Worm (Caenorhabditis elegans) whole organism, L3 larva: ENCODE data around the gene kvs-4.

Experiments used
- R02D3.7 ChIP-seq: fragments of 150-350 bp; optimal IDR thresholded peaks from 2 replicates; lab custom pipeline; 2014; ENCODE audit warnings: missing biosample characterization, missing genetic modification characterization
- ama-1 ChIP-seq: fragments of 150-350 bp; optimal IDR thresholded peaks from 2 replicates; lab custom pipeline; 2018
- ceh-16 ChIP-seq: sonication (generic microtip); optimal IDR thresholded peaks from 2 replicates; lab custom pipeline; 2017; ENCODE audit warnings: missing biosample characterization, missing genetic modification characterization
- ceh-28 ChIP-seq: fragments of 150-350 bp; optimal IDR thresholded peaks from 2 replicates; lab custom pipeline; 2014; ENCODE audit warnings: missing biosample characterization, missing genetic modification reagents, missing genetic modification characterization
- ceh-82 ChIP-seq: fragments of 150-350 bp; optimal IDR thresholded peaks from 2 replicates; lab custom pipeline; 2014; ENCODE audit warnings: missing biosample characterization, missing genetic modification characterization
- egl-27 ChIP-seq: sonication (generic microtip); optimal IDR thresholded peaks from 4 replicates; lab custom pipeline; 2017; ENCODE audit warnings: missing biosample characterization, missing genetic modification reagents, missing genetic modification characterization
- egl-5 ChIP-seq: fragments of 150-350 bp; optimal IDR thresholded peaks from 2 replicates; lab custom pipeline; 2017; ENCODE audit warnings: missing biosample characterization, missing genetic modification reagents, missing genetic modification characterization, inconsistent platforms
- elt-1 ChIP-seq: fragments of 150-350 bp; optimal IDR thresholded peaks from 2 replicates; lab custom pipeline; 2014; ENCODE audit warnings: missing biosample characterization, missing genetic modification characterization
- elt-2 ChIP-seq: sonication (generic microtip); optimal IDR thresholded peaks from 2 replicates; lab custom pipeline; 2016; ENCODE audit warnings: missing genetic modification reagents, mild to moderate bottlenecking, missing genetic modification characterization, missing compliant biosample characterization
- elt-3 ChIP-seq, 3 experiments: fragments of 150-350 bp in 1 of 3; sonication (generic microtip) in 2 of 3; optimal IDR thresholded peaks; 2 replicates in 2 of 3; 4 replicates in 1 of 3; lab custom pipeline; 2014 to 2017; ENCODE audit warnings: missing biosample characterization in 3 of 3, missing genetic modification characterization in 3 of 3
- eor-1 ChIP-seq, 2 experiments: fragments of 150-350 bp; optimal IDR thresholded peaks; 2 replicates each; lab custom pipeline; 2014 to 2018; ENCODE audit warnings: missing biosample characterization in 2 of 2, missing genetic modification characterization in 2 of 2
- fkh-10 ChIP-seq: sonication (generic microtip); optimal IDR thresholded peaks from 2 replicates; lab custom pipeline; 2017; ENCODE audit warnings: missing biosample characterization, missing genetic modification reagents, missing genetic modification characterization
- fkh-2 ChIP-seq: fragments of 150-350 bp; optimal IDR thresholded peaks from 2 replicates; lab custom pipeline; 2014; ENCODE audit warnings: missing biosample characterization, missing genetic modification reagents, missing genetic modification characterization
- fos-1 ChIP-seq: fragments of 150-350 bp; optimal IDR thresholded peaks from 2 replicates; lab custom pipeline; 2014; ENCODE audit warnings: missing biosample characterization, missing genetic modification characterization
- hmg-11 ChIP-seq: sonication (generic microtip); optimal IDR thresholded peaks from 2 replicates; lab custom pipeline; 2016; ENCODE audit warnings: missing genetic modification characterization, missing compliant biosample characterization
- jun-1 ChIP-seq: fragments of 150-350 bp; optimal IDR thresholded peaks from 2 replicates; lab custom pipeline; 2014; ENCODE audit warnings: missing biosample characterization, missing genetic modification reagents, missing genetic modification characterization
- lin-15B ChIP-seq: fragments of 150-350 bp; optimal IDR thresholded peaks from 2 replicates; lab custom pipeline; 2014; ENCODE audit warnings: missing biosample characterization, missing genetic modification characterization
- lin-39 ChIP-seq: fragments of 150-350 bp; optimal IDR thresholded peaks from 2 replicates; lab custom pipeline; 2018; ENCODE audit warnings: missing biosample characterization, missing genetic modification reagents, missing genetic modification characterization
- lsy-12 ChIP-seq: sonication (generic microtip); optimal IDR thresholded peaks from 2 replicates; lab custom pipeline; 2016; ENCODE audit warnings: mild to moderate bottlenecking, missing genetic modification characterization, missing compliant biosample characterization
- mdl-1 ChIP-seq: fragments of 150-350 bp; optimal IDR thresholded peaks from 2 replicates; lab custom pipeline; 2014; ENCODE audit warnings: missing biosample characterization, missing genetic modification characterization
- nfya-1 ChIP-seq: sonication (generic microtip); optimal IDR thresholded peaks from 2 replicates; lab custom pipeline; 2017; ENCODE audit warnings: missing genetic modification characterization, mild to moderate bottlenecking, missing compliant biosample characterization, antibody characterized with exemption, moderate library complexity; ENCODE audit not compliant: insufficient read depth
- nhr-11 ChIP-seq: fragments of 150-350 bp; optimal IDR thresholded peaks from 2 replicates; lab custom pipeline; 2014; ENCODE audit warnings: missing biosample characterization, missing genetic modification characterization
- nhr-12 ChIP-seq: fragments of 150-350 bp; optimal IDR thresholded peaks from 2 replicates; lab custom pipeline; 2014; ENCODE audit warnings: missing biosample characterization, missing genetic modification characterization
- nhr-23 ChIP-seq: fragments of 150-350 bp; optimal IDR thresholded peaks from 2 replicates; lab custom pipeline; 2014; ENCODE audit warnings: missing biosample characterization, missing genetic modification reagents, missing genetic modification characterization
- nhr-237 ChIP-seq: fragments of 150-350 bp; optimal IDR thresholded peaks from 2 replicates; lab custom pipeline; 2014; ENCODE audit warnings: missing biosample characterization, missing genetic modification characterization
- nhr-25 ChIP-seq: sonication (generic microtip); optimal IDR thresholded peaks from 2 replicates; lab custom pipeline; 2017; ENCODE audit warnings: missing biosample characterization, missing genetic modification characterization
- nhr-28 ChIP-seq: fragments of 150-350 bp; optimal IDR thresholded peaks from 2 replicates; lab custom pipeline; 2014; ENCODE audit warnings: missing biosample characterization, missing genetic modification characterization
- nhr-43 ChIP-seq: sonication (generic microtip); optimal IDR thresholded peaks from 2 replicates; lab custom pipeline; 2016; ENCODE audit warnings: mild to moderate bottlenecking, missing genetic modification characterization, missing compliant biosample characterization; ENCODE audit not compliant: poor library complexity, severe bottlenecking
- nhr-76 ChIP-seq: fragments of 150-350 bp; sonication (generic microtip); optimal IDR thresholded peaks from 5 replicates; lab custom pipeline; 2014; ENCODE audit warnings: missing biosample characterization, missing genetic modification characterization
- nhr-77 ChIP-seq: fragments of 150-350 bp; optimal IDR thresholded peaks from 2 replicates; lab custom pipeline; 2014; ENCODE audit warnings: missing biosample characterization, missing genetic modification characterization
- pha-4 ChIP-seq: fragments of 150-350 bp; optimal IDR thresholded peaks from 2 replicates; lab custom pipeline; 2014; ENCODE audit warnings: missing biosample characterization, missing genetic modification reagents, missing genetic modification characterization
- pqm-1 ChIP-seq: fragments of 150-350 bp; optimal IDR thresholded peaks from 2 replicates; lab custom pipeline; 2017; ENCODE audit warnings: missing biosample characterization, missing genetic modification characterization, inconsistent platforms
- sea-2 ChIP-seq: fragments of 150-350 bp; sonication (generic microtip); optimal IDR thresholded peaks from 4 replicates; lab custom pipeline; 2014; ENCODE audit warnings: missing biosample characterization, missing genetic modification reagents, missing genetic modification characterization
- skn-1 ChIP-seq: fragments of 150-350 bp; optimal IDR thresholded peaks from 2 replicates; lab custom pipeline; 2014; ENCODE audit warnings: missing biosample characterization, missing genetic modification characterization
- snpc-4 ChIP-seq: fragments of 150-350 bp; optimal IDR thresholded peaks from 2 replicates; lab custom pipeline; 2014; ENCODE audit warnings: missing biosample characterization, missing genetic modification characterization
- tbx-2 ChIP-seq: sonication (generic microtip); optimal IDR thresholded peaks from 2 replicates; lab custom pipeline; 2016; ENCODE audit warnings: mild to moderate bottlenecking, missing genetic modification characterization, missing compliant biosample characterization
- unc-39 ChIP-seq: sonication (generic microtip); optimal IDR thresholded peaks from 4 replicates; lab custom pipeline; 2017; ENCODE audit warnings: missing biosample characterization, missing genetic modification characterization
- unc-62 ChIP-seq: fragments of 150-350 bp; sonication (generic microtip); optimal IDR thresholded peaks from 4 replicates; lab custom pipeline; 2014; ENCODE audit warnings: missing biosample characterization, missing genetic modification reagents, missing genetic modification characterization
- ztf-11 ChIP-seq: fragments of 150-350 bp; optimal IDR thresholded peaks from 2 replicates; lab custom pipeline; 2014; ENCODE audit warnings: missing biosample characterization, missing genetic modification characterization
- ztf-4 ChIP-seq: fragments of 150-350 bp; optimal IDR thresholded peaks from 2 replicates; lab custom pipeline; 2014; ENCODE audit warnings: missing biosample characterization, missing genetic modification characterization

The kvs-4 gene

DNA sequence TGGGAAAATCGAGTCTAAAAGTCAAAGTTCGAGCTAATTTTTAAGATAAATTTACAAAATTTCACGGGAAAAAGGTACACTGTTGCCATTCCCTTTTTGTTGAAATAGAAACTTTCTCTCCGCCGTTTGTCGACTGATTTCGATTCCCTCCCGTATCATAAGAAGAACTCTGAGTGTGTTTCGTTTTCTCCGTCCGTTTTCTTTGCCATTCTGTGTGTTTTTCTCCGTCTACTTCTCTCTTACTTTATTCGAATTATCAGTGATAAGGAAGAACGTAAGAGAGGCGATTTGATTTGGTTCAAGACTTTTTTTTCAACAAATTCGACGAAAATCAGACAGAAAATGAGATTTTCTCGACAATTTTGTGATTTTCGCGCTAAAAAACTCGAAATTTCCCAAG lies 34.2 kb downstream of the kvs-4 start:
- TF ChIP-seq fkh-10 (GFP tag; lab: Kevin White, UChicago): no peak
- peak; percentile 44 for TF ChIP-seq pqm-1
- TF ChIP-seq elt-2 (tag; lab: Kevin White, UChicago): peak; percentile 70
- TF ChIP-seq, all 47 proteins: peak for 2

ce11 chrIII:11050658-11051118 lies 38.3 kb downstream of the kvs-4 start:
- peak; percentile 55 for TF ChIP-seq hmg-11 (tag; lab: Kevin White, UChicago)
- TF ChIP-seq lin-39 (tag; lab: Kevin White, UChicago): no peak
- no peak for TF ChIP-seq nhr-28
- no peak for TF ChIP-seq elt-1 (tag; lab: Kevin White, UChicago)
- no peak for TF ChIP-seq skn-1 (tag; lab: Kevin White, UChicago)
- peak; percentile 80 for TF ChIP-seq jun-1
- peak; percentile 10 for TF ChIP-seq snpc-4 (tag; lab: Kevin White, UChicago)
- peak; percentile 16 for TF ChIP-seq nhr-23 (tag; lab: Kevin White, UChicago)
- TF ChIP-seq nfya-1: peak; percentile 29
- TF ChIP-seq fkh-2 (tag; lab: Kevin White, UChicago): no peak
- no peak for TF ChIP-seq lin-15B (tag; lab: Kevin White, UChicago)
- TF ChIP-seq pqm-1: peak; percentile 45
- TF ChIP-seq fos-1 (tag; lab: Kevin White, UChicago): no peak
- TF ChIP-seq elt-2 (tag; lab: Kevin White, UChicago): peak; percentile 48
- TF ChIP-seq egl-5: peak; percentile 9
- peak; percentile 82 for TF ChIP-seq pha-4 (tag; lab: Kevin White, UChicago)

DNA sequence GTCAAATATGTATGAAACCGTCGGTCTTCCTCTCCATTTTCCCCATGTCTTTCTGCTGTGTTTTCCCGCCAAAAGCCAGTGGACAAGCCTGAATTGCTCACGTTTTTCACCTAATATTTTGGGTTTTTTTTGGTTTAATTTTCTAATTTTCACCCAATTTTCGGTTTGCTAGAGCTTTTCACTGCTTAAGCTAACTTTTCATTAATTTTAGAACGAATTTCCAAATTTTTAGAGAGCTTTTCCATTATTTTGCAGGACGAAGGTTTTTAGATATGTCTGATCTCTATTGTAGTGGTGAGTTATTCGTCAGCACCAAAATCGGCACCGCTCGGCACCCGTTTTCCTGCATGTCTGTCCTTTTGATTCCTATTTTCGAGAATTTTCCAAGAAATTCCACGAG lies 41.2 kb downstream of the kvs-4 start:
- TF ChIP-seq nhr-43 (tag; lab: Kevin White, UChicago) (no peak), unc-39 (no peak), skn-1 (tag; lab: Kevin White, UChicago) (no peak), pqm-1 (no peak), nhr-11 (tag; lab: Kevin White, UChicago) (no peak), snpc-4 (tag; lab: Kevin White, UChicago) (no peak), ceh-16 (tag; lab: Kevin White, UChicago) (no peak), unc-62 (no peak), ztf-4 (tag; lab: Kevin White, UChicago) (no peak), egl-27 (no peak), ama-1 (lab: Kevin White, UChicago) (no peak), tbx-2 (tag; lab: Kevin White, UChicago) (no peak)
- TF ChIP-seq, all 47 proteins: peak for 0

DNA sequence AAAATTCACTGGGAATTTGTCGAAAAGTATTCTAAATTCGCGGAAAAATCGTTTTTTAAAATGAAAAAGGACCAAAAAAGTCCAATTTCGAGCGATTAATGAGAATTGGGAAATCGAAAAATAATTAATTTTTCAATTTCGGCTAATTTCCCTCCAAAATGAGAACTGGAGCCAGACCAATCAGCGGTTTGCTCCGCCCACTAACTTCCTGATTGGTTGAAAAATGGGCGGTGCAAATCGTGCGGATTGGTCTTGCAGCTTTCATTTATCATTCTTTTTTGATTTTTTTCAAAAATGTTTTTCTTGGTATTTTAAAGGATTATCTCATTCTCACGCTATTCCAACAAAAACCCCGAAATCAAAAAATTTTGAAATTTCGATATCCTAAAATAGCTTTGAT lies 41.7 kb downstream of the kvs-4 start:
- no peak for TF ChIP-seq nhr-12 (tag; lab: Kevin White, UChicago)
- TF ChIP-seq nfya-1: peak; percentile 96
- TF ChIP-seq, all 47 proteins: peak for 1

DNA sequence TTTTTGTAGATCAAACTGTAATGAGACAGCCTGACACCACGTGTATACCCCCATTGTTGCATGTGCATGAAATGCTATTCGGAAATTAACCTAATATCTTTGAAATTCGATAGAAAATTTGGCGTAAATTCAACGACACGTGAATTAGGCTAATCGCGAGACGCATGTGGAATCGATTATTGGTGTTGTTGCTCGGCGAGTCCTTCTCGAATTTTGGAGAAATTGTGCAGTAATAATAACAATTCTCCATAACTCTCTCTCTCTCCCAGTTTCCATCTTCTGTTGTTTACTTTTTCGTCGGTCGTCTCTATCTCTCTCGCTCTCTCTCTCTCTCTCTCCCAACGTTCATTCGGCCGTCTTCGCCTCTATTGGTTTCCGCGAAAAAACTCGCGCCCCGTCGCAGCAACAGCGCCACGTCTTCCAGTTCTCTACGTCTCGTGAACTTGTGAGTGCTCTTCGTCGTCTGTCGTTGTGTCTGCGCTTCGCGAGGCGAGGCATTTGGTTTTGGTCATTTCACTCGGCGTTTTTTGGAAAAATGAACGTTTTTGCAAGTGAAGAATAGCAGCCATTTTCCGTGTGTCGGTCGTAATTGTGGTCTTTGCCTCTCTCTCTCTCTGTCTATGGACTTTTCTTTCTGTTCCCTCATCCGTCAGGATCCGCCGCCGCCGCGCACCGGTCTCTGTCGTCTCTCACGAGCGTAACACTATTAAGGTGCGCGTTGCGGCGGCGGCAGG lies 42.3 kb downstream of the kvs-4 start:
- no peak for TF ChIP-seq ztf-11
- TF ChIP-seq nhr-25 (tag; lab: Kevin White, UChicago): peak; percentile 78
- TF ChIP-seq lin-39 (tag; lab: Kevin White, UChicago): peak; percentile 82
- TF ChIP-seq ceh-82 (tag; lab: Kevin White, UChicago): no peak
- TF ChIP-seq jun-1: peak; percentile 27
- TF ChIP-seq snpc-4 (tag; lab: Kevin White, UChicago): peak; percentile 46
- no peak for TF ChIP-seq nhr-76
- no peak for TF ChIP-seq eor-1 (tag; optimal IDR thresholded peaks at IDR 0.05; lab: Kevin White, UChicago)
- no peak for TF ChIP-seq fkh-10 (GFP tag; lab: Kevin White, UChicago)
- TF ChIP-seq nhr-237 (tag; lab: Kevin White, UChicago): no peak
- peak; percentile 15 for TF ChIP-seq egl-5
- TF ChIP-seq nhr-11 (tag; lab: Kevin White, UChicago): no peak
- peak; percentile 72 for TF ChIP-seq hmg-11 (tag; lab: Kevin White, UChicago)
- no peak for TF ChIP-seq fkh-2 (tag; lab: Kevin White, UChicago)
- TF ChIP-seq lin-15B (tag; lab: Kevin White, UChicago): peak; percentile 53
- TF ChIP-seq R02D3.7 (tag; lab: Kevin White, UChicago): no peak
- TF ChIP-seq ztf-4 (tag; lab: Kevin White, UChicago): no peak
- no peak for TF ChIP-seq nhr-77 (tag; lab: Kevin White, UChicago)
- TF ChIP-seq unc-62: no peak
- TF ChIP-seq lsy-12 (tag; lab: Kevin White, UChicago): no peak
- peak; percentile 75 for TF ChIP-seq nhr-23 (tag; lab: Kevin White, UChicago)
- no peak for TF ChIP-seq nhr-43 (tag; lab: Kevin White, UChicago)
- TF ChIP-seq elt-1 (tag; lab: Kevin White, UChicago): no peak
- peak; percentile 22 for TF ChIP-seq egl-27
- TF ChIP-seq elt-3 (tag; optimal IDR thresholded peaks at IDR 0.05; lab: Kevin White, UChicago): no peak
- no peak for TF ChIP-seq ceh-16 (tag; lab: Kevin White, UChicago)
- TF ChIP-seq unc-39: no peak
- TF ChIP-seq tbx-2 (tag; lab: Kevin White, UChicago): no peak
- TF ChIP-seq skn-1 (tag; lab: Kevin White, UChicago): no peak
- no peak for TF ChIP-seq sea-2 (GFP tag; lab: Kevin White, UChicago)
- no peak for TF ChIP-seq mdl-1 (tag; lab: Kevin White, UChicago)
- TF ChIP-seq elt-2 (tag; lab: Kevin White, UChicago): peak; percentile 44
- no peak for TF ChIP-seq nhr-12 (tag; lab: Kevin White, UChicago)
- TF ChIP-seq nhr-28: no peak
- peak; percentile 17 for TF ChIP-seq ceh-28 (tag; lab: Kevin White, UChicago)
